Fruit fly (Drosophila melanogaster): ENCODE measurements around the gene CG17931.

CG17931 gene

dm6 chr3R:16309302-16310080, 49.8 kb downstream of the CG17931 start (continued):
- no peak for TF ChIP-seq HLH54F (GFP tag; optimal IDR thresholded peaks at IDR 0.05)
- TF ChIP-seq sima (GFP tag; optimal IDR thresholded peaks at IDR 0.05), result no peak
- no peak for TF ChIP-seq Spps (tag; optimal IDR thresholded peaks at IDR 0.05)
- TF ChIP-seq klu (GFP tag; IDR thresholded peaks at IDR 0.05), result no peak
- TF ChIP-seq pros (GFP tag; optimal IDR thresholded peaks at IDR 0.05), result peak; percentile 20
- peak; percentile 41 for TF ChIP-seq CG6689 (GFP tag; IDR thresholded peaks at IDR 0.05)
- TF ChIP-seq Pdp1 (GFP tag; optimal IDR thresholded peaks at IDR 0.05), result peak; percentile 2 to 34
- no peak for TF ChIP-seq Aef1 (GFP tag; IDR thresholded peaks at IDR 0.05)
- TF ChIP-seq CG7987 (GFP tag; optimal IDR thresholded peaks at IDR 0.05), result no peak
- no peak for TF ChIP-seq CG15601 (tag; optimal IDR thresholded peaks at IDR 0.05)
- no peak for TF ChIP-seq Hmr (GFP tag; optimal IDR thresholded peaks at IDR 0.05)
- no peak for TF ChIP-seq Asciz (GFP tag; optimal IDR thresholded peaks at IDR 0.05)
- TF ChIP-seq CG12391 (tag; optimal IDR thresholded peaks at IDR 0.05), result peak; percentile 46
- TF ChIP-seq CG31224 (GFP tag; IDR thresholded peaks at IDR 0.05), result no peak
- no peak for TF ChIP-seq CG6254 (GFP tag; optimal IDR thresholded peaks at IDR 0.05)
- no peak for TF ChIP-seq crc (GFP tag; optimal IDR thresholded peaks at IDR 0.05)
- TF ChIP-seq CG18262 (tag; optimal IDR thresholded peaks at IDR 0.05), result peak; percentile 25
- TF ChIP-seq CG17328 (GFP tag; IDR thresholded peaks at IDR 0.05), result peak; percentile 51; the same call in 1 of the 2 replicates
- no peak for TF ChIP-seq Rx (GFP tag; IDR thresholded peaks at IDR 0.05)
- TF ChIP-seq ewg (GFP tag; optimal IDR thresholded peaks at IDR 0.05), result no peak
- peak; percentile 15 for TF ChIP-seq CG17385 (GFP tag; optimal IDR thresholded peaks at IDR 0.05)
- peak; percentile 53 for TF ChIP-seq lab (GFP tag; optimal IDR thresholded peaks at IDR 0.05)
- TF ChIP-seq CG6854 (GFP tag; optimal IDR thresholded peaks at IDR 0.05), result no peak
- no peak for TF ChIP-seq dmrt11E (tag; optimal IDR thresholded peaks at IDR 0.05)
- TF ChIP-seq CG4360 (GFP tag; IDR thresholded peaks at IDR 0.05), result no peak
- TF ChIP-seq wor (GFP tag; IDR thresholded peaks at IDR 0.05), result no peak
- TF ChIP-seq CG3838 (GFP tag; optimal IDR thresholded peaks at IDR 0.05), result no peak
- TF ChIP-seq nmo (GFP tag; optimal IDR thresholded peaks at IDR 0.05), result no peak
- TF ChIP-seq jigr1 (GFP tag; IDR thresholded peaks at IDR 0.05), result no peak
- no peak for TF ChIP-seq pita (GFP tag; optimal IDR thresholded peaks at IDR 0.05)
- TF ChIP-seq CG8290 (GFP tag; optimal IDR thresholded peaks at IDR 0.05), result peak; percentile 6
- TF ChIP-seq CG8290 (tag; optimal IDR thresholded peaks at IDR 0.05), result no peak
- TF ChIP-seq eyg (GFP tag; optimal IDR thresholded peaks at IDR 0.05), result peak; percentile 26
- TF ChIP-seq Stat92E (GFP tag; optimal IDR thresholded peaks at IDR 0.05), result no peak
- peak; percentile 1 for TF ChIP-seq CG15479 (GFP tag; optimal IDR thresholded peaks at IDR 0.05)
- TF ChIP-seq NC2α (GFP tag; optimal IDR thresholded peaks at IDR 0.05), result no peak
- 0 out of 3 replicates have a peak, but pooled peaks have one; percentile 9 for TF ChIP-seq zen2 (GFP tag; IDR thresholded peaks at IDR 0.05; ENCODE audit: partially characterized antibody)
- peak; percentile 18 for TF ChIP-seq Hsf (GFP tag; optimal IDR thresholded peaks at IDR 0.05)
- no peak for TF ChIP-seq unc-4 (GFP tag; IDR thresholded peaks at IDR 0.05; ENCODE audit: partially characterized antibody)
- no peak for TF ChIP-seq al (GFP tag; IDR thresholded peaks at IDR 0.05)
- peak; percentile 67 for TF ChIP-seq row (GFP tag; IDR thresholded peaks at IDR 0.05)
- no peak for TF ChIP-seq Opbp (GFP tag; IDR thresholded peaks at IDR 0.05; ENCODE audit: partially characterized antibody)
- TF ChIP-seq toy (GFP tag; IDR thresholded peaks at IDR 0.05), result no peak
- no peak for TF ChIP-seq luna (GFP tag; optimal IDR thresholded peaks at IDR 0.05)
- no peak for TF ChIP-seq sqz (GFP tag; optimal IDR thresholded peaks at IDR 0.05)
- no peak for TF ChIP-seq dan (GFP tag; IDR thresholded peaks at IDR 0.05)
- TF ChIP-seq Med (GFP tag), result peak; percentile 87
- no peak for TF ChIP-seq disco-r (GFP tag; optimal IDR thresholded peaks at IDR 0.05)
- TF ChIP-seq fd96Cb (tag; optimal IDR thresholded peaks at IDR 0.05), result no peak
- TF ChIP-seq CG5953 (GFP tag; IDR thresholded peaks at IDR 0.05), result no peak
